Fruit fly (Drosophila melanogaster) whole organism, pupa: Measurements from ENCODE around the gene fh.

Source experiments
- CG10348 ChIP-seq: fragments of 200-800 bp; sonication (Bioruptor generic); IDR thresholded peaks from 2 replicates; pipeline ENCODE4 v1.3.6; 2022; ENCODE audit warnings: missing biosample characterization, missing genetic modification characterization
- CG12605 ChIP-seq: fragments of 200-800 bp; sonication (Bioruptor generic); IDR thresholded peaks from 2 replicates; pipeline ENCODE4 v1.3.6; 2022; ENCODE audit warnings: missing biosample characterization, missing genetic modification characterization
- CG13204 ChIP-seq: fragments of 200-800 bp; sonication (Bioruptor generic); optimal IDR thresholded peaks from 2 replicates; lab custom pipeline; 2018; ENCODE audit warnings: missing biosample characterization, mild to moderate bottlenecking, missing genetic modification characterization, moderate library complexity
- CG14655 ChIP-seq: fragments of 200-800 bp; sonication (Bioruptor generic); optimal IDR thresholded peaks from 3 replicates; lab custom pipeline; 2017; ENCODE audit warnings: mild to moderate bottlenecking, missing biosample characterization, missing genetic modification reagents, missing genetic modification characterization
- CG15710 ChIP-seq: fragments of 200-800 bp; sonication (Bioruptor generic); optimal IDR thresholded peaks from 2 replicates; lab custom pipeline; 2018; ENCODE audit warnings: missing biosample characterization, mild to moderate bottlenecking, missing genetic modification characterization, moderate library complexity
- CG17806 ChIP-seq: fragments of 200-800 bp; sonication (Bioruptor generic); optimal IDR thresholded peaks from 2 replicates; lab custom pipeline; 2018; ENCODE audit warnings: missing biosample characterization, mild to moderate bottlenecking, missing genetic modification characterization, moderate library complexity
- CG32121 ChIP-seq: fragments of 200-800 bp; sonication (Bioruptor generic); IDR thresholded peaks from 2 replicates; pipeline ENCODE4 v1.3.6; 2022; ENCODE audit warnings: missing biosample characterization, missing genetic modification characterization
- CG34367 ChIP-seq: fragments of 200-800 bp; sonication (Bioruptor generic); optimal IDR thresholded peaks from 2 replicates; lab custom pipeline; 2018; ENCODE audit warnings: missing biosample characterization, mild to moderate bottlenecking, missing genetic modification characterization
- CG4496 ChIP-seq: fragments of 200-800 bp; sonication (Bioruptor generic); IDR thresholded peaks from 3 replicates; pipeline ENCODE4 v1.3.6; 2022; ENCODE audit warnings: missing biosample characterization, missing genetic modification characterization
- CG8159 ChIP-seq: fragments of 200-800 bp; sonication (Bioruptor generic); optimal IDR thresholded peaks from 3 replicates; lab custom pipeline; 2018; ENCODE audit warnings: missing biosample characterization, mild to moderate bottlenecking, missing genetic modification characterization, moderate library complexity
- CG8301 ChIP-seq: fragments of 200-800 bp; sonication (Bioruptor generic); optimal IDR thresholded peaks from 2 replicates; lab custom pipeline; 2018; ENCODE audit warnings: missing biosample characterization, mild to moderate bottlenecking, missing genetic modification characterization
- CG9948 ChIP-seq: fragments of 200-800 bp; sonication (Bioruptor generic); optimal IDR thresholded peaks from 2 replicates; lab custom pipeline; 2018; ENCODE audit warnings: missing biosample characterization, mild to moderate bottlenecking, missing genetic modification characterization, moderate library complexity
- D1 ChIP-seq: fragments of 200-800 bp; sonication (Bioruptor generic); optimal IDR thresholded peaks from 2 replicates; lab custom pipeline; 2018; ENCODE audit warnings: missing biosample characterization, mild to moderate bottlenecking, missing genetic modification characterization, moderate library complexity
- EcR ChIP-seq: fragments of 200-800 bp; sonication (Bioruptor generic); optimal IDR thresholded peaks from 3 replicates; lab custom pipeline; 2019; ENCODE audit warnings: missing biosample characterization, missing genetic modification characterization, mild to moderate bottlenecking, moderate library complexity, missing genetic modification reagents
- Ets98B ChIP-seq: fragments of 200-800 bp; sonication (Bioruptor generic); IDR thresholded peaks from 2 replicates; pipeline ENCODE4 v1.3.6; 2022; ENCODE audit warnings: missing biosample characterization, missing genetic modification characterization
- Pif1A ChIP-seq: fragments of 200-800 bp; sonication (Bioruptor generic); optimal IDR thresholded peaks from 3 replicates; lab custom pipeline; 2016; ENCODE audit warnings: missing biosample characterization, missing genetic modification characterization
- Pif1B ChIP-seq: fragments of 200-800 bp; sonication (Bioruptor generic); optimal IDR thresholded peaks from 3 replicates; lab custom pipeline; 2016; ENCODE audit warnings: missing biosample characterization, missing genetic modification characterization
- Snoo ChIP-seq: fragments of 200-800 bp; sonication (Bioruptor generic); optimal IDR thresholded peaks from 3 replicates; lab custom pipeline; 2017; ENCODE audit warnings: missing biosample characterization, mild to moderate bottlenecking, missing genetic modification characterization, inconsistent platforms
- fd96Ca ChIP-seq: fragments of 200-800 bp; sonication (Bioruptor generic); IDR thresholded peaks from 3 replicates; pipeline ENCODE4 v1.3.6; 2022; ENCODE audit warnings: missing biosample characterization, missing genetic modification characterization
- gl ChIP-seq: fragments of 200-800 bp; sonication (Bioruptor generic); optimal IDR thresholded peaks from 2 replicates; lab custom pipeline; 2018; ENCODE audit warnings: missing biosample characterization, mild to moderate bottlenecking, missing genetic modification characterization
- rn ChIP-seq: fragments of 200-800 bp; sonication (Bioruptor generic); IDR thresholded peaks from 2 replicates; pipeline ENCODE4 v1.3.6; 2022; ENCODE audit warnings: missing biosample characterization, missing genetic modification characterization

Gene fh

dm6 chrX:9148989-9149522, at the start of gene fh, which contains the start of gene Bap111:
TSS of gene fh (minus strand) at chrX:9149071.
TSS of gene Bap111 (plus strand) at chrX:9149309.
- TF ChIP-seq D1 (tag; lab: Kevin White, UChicago) (no peak), CG14655 (no peak), CG8159 (peak; percentile 7)

dm6 chrX:9196362-9196761, 47.5 kb upstream of the fh start, which contains the start of gene CG12118:
TSS of gene CG12118 (minus strand) at chrX:9196414.
- TF ChIP-seq fd96Ca (GFP tag; lab: Robert Waterston, UW) (no peak), CG12605 (GFP tag; lab: Robert Waterston, UW) (no peak), CG10348 (no peak), CG13204 (no peak), Ets98B (peak; percentile 45), gl (tag; lab: Kevin White, UChicago) (no peak), CG17806 (tag; lab: Kevin White, UChicago) (peak; percentile 64), CG14655 (no peak), Snoo (tag; lab: Kevin White, UChicago) (peak; percentile 51), CG15710 (tag; lab: Kevin White, UChicago) (peak; percentile 65), rn (GFP tag; lab: Robert Waterston, UW) (peak; percentile 31; the same call in 1 of the 2 replicates), CG8159 (peak; percentile 65), CG34367 (tag; lab: Kevin White, UChicago) (peak; percentile 57), CG32121 (GFP tag; lab: Robert Waterston, UW) (peak; percentile 79), CG4496 (GFP tag; lab: Robert Waterston, UW) (peak; percentile 71; the same call in 2 of the 3 replicates), D1 (tag; lab: Kevin White, UChicago) (peak; percentile 33), Pif1B (GFP tag; lab: Kevin White, UChicago) (peak; percentile 56), EcR (GFP tag; lab: Kevin White, UChicago) (no peak), CG8301 (tag; lab: Kevin White, UChicago) (peak; percentile 14), CG9948 (tag; lab: Kevin White, UChicago) (peak; percentile 60), Pif1A (GFP tag; lab: Kevin White, UChicago) (peak; percentile 46)

dm6 chrX:9195311-9195710, 46.4 kb upstream of the fh start:
- TF ChIP-seq CG12605 (GFP tag; lab: Robert Waterston, UW) (no peak), CG14655 (no peak), CG8159 (no peak), Snoo (tag; lab: Kevin White, UChicago) (no peak), CG34367 (tag; lab: Kevin White, UChicago) (no peak), CG9948 (tag; lab: Kevin White, UChicago) (no peak), CG32121 (GFP tag; lab: Robert Waterston, UW) (no peak)

dm6 chrX:9193604-9194003, 44.7 kb upstream of the fh start, which contains the start of gene CG12106:
TSS of gene CG12106 (plus strand) at chrX:9193898.
- TF ChIP-seq EcR (GFP tag; lab: Kevin White, UChicago) (no peak), Pif1A (GFP tag; lab: Kevin White, UChicago) (no peak), Pif1B (GFP tag; lab: Kevin White, UChicago) (no peak), CG10348 (peak; percentile 21; the same call in 1 of the 2 replicates), CG8159 (no peak), Snoo (tag; lab: Kevin White, UChicago) (peak; percentile 23), CG34367 (tag; lab: Kevin White, UChicago) (peak; percentile 26), CG17806 (tag; lab: Kevin White, UChicago) (peak; percentile 40), CG8301 (tag; lab: Kevin White, UChicago) (peak; percentile 53), CG12605 (GFP tag; lab: Robert Waterston, UW) (no peak), Ets98B (no peak), D1 (tag; lab: Kevin White, UChicago) (no peak), CG32121 (GFP tag; lab: Robert Waterston, UW) (peak; percentile 27; the same call in 1 of the 2 replicates), CG4496 (GFP tag; lab: Robert Waterston, UW) (peak; percentile 56; the same call in 1 of the 3 replicates), CG15710 (tag; lab: Kevin White, UChicago) (peak; percentile 54), CG13204 (no peak), gl (tag; lab: Kevin White, UChicago) (no peak), CG9948 (tag; lab: Kevin White, UChicago) (peak; percentile 25), fd96Ca (GFP tag; lab: Robert Waterston, UW) (no peak), rn (GFP tag; lab: Robert Waterston, UW) (0 out of 2 replicates have a peak, but pooled peaks have one; percentile 20), CG14655 (no peak)

- no peak for TF ChIP-seq CG8159
- no peak for TF ChIP-seq fd96Ca (GFP tag; lab: Robert Waterston, UW)
- no peak for TF ChIP-seq CG13204
- no peak for TF ChIP-seq Ets98B
- TF ChIP-seq gl (tag; lab: Kevin White, UChicago) = no peak
- no peak for TF ChIP-seq Pif1A (GFP tag; lab: Kevin White, UChicago)
These were observed 43.6 kb upstream of the fh start, which contains the start of gene CG12056 for dm6 chrX:9192429-9192828. TSS of gene CG12056 (plus strand) at chrX:9192669.

- no peak for TF ChIP-seq CG10348
- no peak for TF ChIP-seq gl (tag; lab: Kevin White, UChicago)
- no peak for TF ChIP-seq CG14655
- no peak for TF ChIP-seq CG17806 (tag; lab: Kevin White, UChicago)
- TF ChIP-seq CG34367 (tag; lab: Kevin White, UChicago) = no peak
- no peak for TF ChIP-seq CG9948 (tag; lab: Kevin White, UChicago)
These were observed 42.5 kb upstream of the fh start, which contains the start of gene CG12057 for dm6 chrX:9191357-9191756. TSS of gene CG12057 (plus strand) at chrX:9191657.
